Fruit fly (Drosophila melanogaster) whole organism, adult: ENCODE measurements around the gene Irk1.
A peak's percentile ranks its signal among the peaks of the same experiment; 100 is the strongest.

ENCODE experiments used
- CG11617 ChIP-seq: fragments of 200-800 bp; sonication (Bioruptor generic); optimal IDR thresholded peaks from 2 replicates; lab custom pipeline; 2017; ENCODE audit warnings: mild to moderate bottlenecking, missing biosample characterization, missing genetic modification reagents, missing genetic modification characterization
- CG12768 ChIP-seq: fragments of 200-800 bp; sonication (Bioruptor generic); optimal IDR thresholded peaks from 2 replicates; lab custom pipeline; 2017; ENCODE audit warnings: missing biosample characterization, missing genetic modification characterization, mild to moderate bottlenecking, moderate library complexity, missing genetic modification reagents
- CG14711 ChIP-seq: fragments of 200-800 bp; sonication (Bioruptor generic); optimal IDR thresholded peaks from 2 replicates; lab custom pipeline; 2018; ENCODE audit warnings: missing biosample characterization, mild to moderate bottlenecking, missing genetic modification characterization, moderate library complexity
- CG1620 ChIP-seq: fragments of 200-800 bp; sonication (Bioruptor generic); optimal IDR thresholded peaks from 2 replicates; lab custom pipeline; 2016; ENCODE audit warnings: missing biosample characterization, missing genetic modification characterization
- CG33017 ChIP-seq: fragments of 200-800 bp; sonication (Bioruptor generic); optimal IDR thresholded peaks from 2 replicates; lab custom pipeline; 2018; ENCODE audit warnings: missing biosample characterization, mild to moderate bottlenecking, missing genetic modification characterization, moderate library complexity
- CG5204 ChIP-seq: fragments of 200-800 bp; sonication (Bioruptor generic); optimal IDR thresholded peaks from 2 replicates; lab custom pipeline; 2016; ENCODE audit warnings: missing biosample characterization, missing genetic modification characterization
- CG7045 ChIP-seq: fragments of 200-800 bp; sonication (Bioruptor generic); optimal IDR thresholded peaks from 2 replicates; lab custom pipeline; 2017; ENCODE audit warnings: missing biosample characterization, mild to moderate bottlenecking, missing genetic modification characterization
- CG7101 ChIP-seq: fragments of 200-800 bp; sonication (Bioruptor generic); optimal IDR thresholded peaks from 2 replicates; lab custom pipeline; 2018; ENCODE audit warnings: missing biosample characterization, mild to moderate bottlenecking, missing genetic modification characterization, moderate library complexity
- Clk ChIP-seq: fragments of 200-800 bp; sonication (Bioruptor generic); optimal IDR thresholded peaks from 2 replicates; lab custom pipeline; 2017; ENCODE audit warnings: missing biosample characterization, missing genetic modification characterization
- Crg-1 ChIP-seq: fragments of 200-800 bp; sonication (Bioruptor generic); optimal IDR thresholded peaks from 2 replicates; lab custom pipeline; 2016; ENCODE audit warnings: missing biosample characterization, missing genetic modification characterization
- Hr96 ChIP-seq: fragments of 200-800 bp; sonication (Bioruptor generic); optimal IDR thresholded peaks from 2 replicates; lab custom pipeline; 2016; ENCODE audit warnings: missing biosample characterization, missing genetic modification characterization
- Mnt ChIP-seq: fragments of 200-800 bp; sonication (Bioruptor generic); optimal IDR thresholded peaks from 2 replicates; lab custom pipeline; 2016; ENCODE audit warnings: missing biosample characterization, mild to moderate bottlenecking, missing genetic modification characterization
- bab1 ChIP-seq: fragments of 200-800 bp; sonication (Bioruptor generic); optimal IDR thresholded peaks from 3 replicates; lab custom pipeline; 2019; ENCODE audit warnings: missing biosample characterization, mild to moderate bottlenecking, missing genetic modification characterization, moderate library complexity
- cic ChIP-seq: fragments of 200-800 bp; sonication (Bioruptor generic); optimal IDR thresholded peaks from 2 replicates; lab custom pipeline; 2017; ENCODE audit warnings: missing biosample characterization, mild to moderate bottlenecking, missing genetic modification characterization, moderate library complexity
- cnc ChIP-seq, 2 experiments: fragments of >200 bp; optimal IDR thresholded peaks; 2 replicates each; lab custom pipeline; 2017
- kay ChIP-seq: fragments of 200-800 bp; sonication (Bioruptor generic); peaks from one replicate; lab custom pipeline; 2016; ENCODE audit warnings: missing biosample characterization, missing genetic modification characterization, borderline replicate concordance
- ovo ChIP-seq: fragments of 200-800 bp; sonication (Bioruptor generic); optimal IDR thresholded peaks from 2 replicates; lab custom pipeline; 2016; ENCODE audit warnings: missing biosample characterization, missing genetic modification characterization
- pad ChIP-seq: fragments of 200-800 bp; sonication (Bioruptor generic); optimal IDR thresholded peaks from 3 replicates; lab custom pipeline; 2017; ENCODE audit warnings: missing biosample characterization, missing genetic modification characterization, mild to moderate bottlenecking, moderate library complexity, missing genetic modification reagents
- tj ChIP-seq: fragments of 200-800 bp; sonication (Bioruptor generic); optimal IDR thresholded peaks from 3 replicates; lab custom pipeline; 2017; ENCODE audit warnings: missing biosample characterization, mild to moderate bottlenecking, missing genetic modification characterization, moderate library complexity
- toe ChIP-seq: fragments of 200-800 bp; sonication (Bioruptor generic); optimal IDR thresholded peaks from 2 replicates; lab custom pipeline; 2016; ENCODE audit warnings: missing biosample characterization, missing genetic modification characterization

Irk1 gene

DNA sequence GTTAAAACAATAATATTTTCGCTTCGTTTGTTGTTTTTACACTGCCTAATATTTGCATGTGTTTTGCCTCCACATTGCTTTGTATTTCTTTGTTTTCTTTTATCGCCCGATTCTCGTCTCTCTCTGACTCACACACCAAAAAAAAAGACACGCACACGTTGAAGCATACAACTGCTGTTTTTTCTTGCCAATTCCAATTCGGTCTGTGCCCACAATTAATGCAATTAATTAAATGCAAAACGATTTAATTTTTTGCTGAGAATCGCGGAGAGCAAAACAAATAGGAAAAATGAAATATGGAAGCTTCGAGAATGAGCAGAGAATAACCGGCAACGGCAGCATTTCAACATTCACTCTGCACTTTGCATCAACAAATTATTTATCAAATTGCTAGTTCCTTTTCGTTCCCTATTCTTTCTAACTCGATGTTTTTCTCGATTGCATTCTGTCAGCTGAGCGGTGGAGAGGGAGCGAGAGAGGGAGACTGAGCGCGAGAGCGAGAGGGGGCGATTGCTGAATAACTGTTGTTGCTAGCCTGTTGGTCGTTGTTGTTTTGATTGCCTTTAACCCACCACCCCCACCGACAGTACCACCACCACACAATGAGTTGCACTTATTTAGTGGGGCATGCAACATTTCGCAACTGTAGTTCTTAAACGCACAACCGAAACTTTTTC lies 53.0 kb downstream of the Irk1 start:
- TF ChIP-seq Crg-1 (GFP tag; lab: Kevin White, UChicago) = no peak
- no peak for TF ChIP-seq bab1 (GFP tag; lab: Kevin White, UChicago)
- no peak for TF ChIP-seq Clk (GFP tag; lab: Kevin White, UChicago)
- TF ChIP-seq kay = peak; percentile 98
- TF ChIP-seq CG12768 (GFP tag; lab: Kevin White, UChicago) = no peak
- TF ChIP-seq CG7045 (GFP tag; lab: Kevin White, UChicago) = no peak
- TF ChIP-seq cic (GFP tag; lab: Kevin White, UChicago) = no peak
- TF ChIP-seq cnc (optimal IDR thresholded peaks at IDR 0.05; lab: Kevin White, UChicago) = peak; percentile 26 to 53
- no peak for TF ChIP-seq Hr96 (GFP tag; lab: Kevin White, UChicago)
- TF ChIP-seq CG5204 = no peak
- TF ChIP-seq CG1620 = no peak
- TF ChIP-seq toe (GFP tag; lab: Kevin White, UChicago) = no peak
- TF ChIP-seq tj (GFP tag; lab: Kevin White, UChicago) = peak; percentile 57
- TF ChIP-seq pad (GFP tag; lab: Kevin White, UChicago) = peak; percentile 70
- TF ChIP-seq CG7101 (tag; lab: Kevin White, UChicago) = no peak
- TF ChIP-seq ovo (GFP tag; lab: Kevin White, UChicago) = no peak
- no peak for TF ChIP-seq CG33017 (tag; lab: Kevin White, UChicago)
- TF ChIP-seq Mnt (GFP tag; lab: Kevin White, UChicago) = peak; percentile 22
- no peak for TF ChIP-seq CG11617 (GFP tag; lab: Kevin White, UChicago)
- TF ChIP-seq CG14711 (tag; lab: Kevin White, UChicago) = no peak

DNA sequence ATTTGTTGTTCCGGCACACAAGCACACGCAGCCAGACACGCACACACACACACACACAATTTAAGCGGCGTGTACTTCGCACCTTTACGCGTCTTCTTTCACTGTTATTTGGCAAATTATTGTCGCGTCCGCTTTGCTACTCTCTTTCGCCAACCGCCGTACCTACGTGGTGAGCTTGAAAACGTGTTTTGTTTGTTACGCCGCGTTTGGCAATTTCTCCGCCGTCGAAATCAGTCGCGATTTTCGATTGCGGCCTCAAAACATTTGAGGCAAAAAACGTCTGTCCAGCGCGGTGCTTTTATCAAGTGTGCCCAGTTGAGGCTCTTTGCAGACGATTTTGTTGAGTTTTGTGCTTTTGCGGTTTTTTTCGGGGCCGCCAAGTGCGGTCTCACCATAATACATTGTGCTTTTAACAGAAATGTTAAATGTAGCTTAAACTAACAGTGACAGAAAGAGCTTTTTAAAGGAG lies 53.6 kb downstream of the Irk1 start:
- TF ChIP-seq Mnt (GFP tag; lab: Kevin White, UChicago) (peak; percentile 64), CG33017 (tag; lab: Kevin White, UChicago) (no peak), CG7045 (GFP tag; lab: Kevin White, UChicago) (no peak), bab1 (GFP tag; lab: Kevin White, UChicago) (peak; percentile 65), pad (GFP tag; lab: Kevin White, UChicago) (peak; percentile 51), CG1620 (peak; percentile 17), CG5204 (no peak), tj (GFP tag; lab: Kevin White, UChicago) (no peak), Crg-1 (GFP tag; lab: Kevin White, UChicago) (no peak), cic (GFP tag; lab: Kevin White, UChicago) (peak; percentile 50), CG12768 (GFP tag; lab: Kevin White, UChicago) (peak; percentile 49)

dm6 chr3R:23223151-23223810 lies 55.2 kb downstream of the Irk1 start:
- TF ChIP-seq pad (GFP tag; lab: Kevin White, UChicago) (no peak), tj (GFP tag; lab: Kevin White, UChicago) (no peak), cic (GFP tag; lab: Kevin White, UChicago) (peak; percentile 74), CG11617 (GFP tag; lab: Kevin White, UChicago) (no peak), Mnt (GFP tag; lab: Kevin White, UChicago) (peak; percentile 45), CG7045 (GFP tag; lab: Kevin White, UChicago) (peak; percentile 47), CG14711 (tag; lab: Kevin White, UChicago) (no peak), CG33017 (tag; lab: Kevin White, UChicago) (peak; percentile 6), cnc (optimal IDR thresholded peaks at IDR 0.05; lab: Kevin White, UChicago) (no peak), Crg-1 (GFP tag; lab: Kevin White, UChicago) (no peak), ovo (GFP tag; lab: Kevin White, UChicago) (no peak), CG7101 (tag; lab: Kevin White, UChicago) (no peak), CG1620 (no peak), Hr96 (GFP tag; lab: Kevin White, UChicago) (no peak), bab1 (GFP tag; lab: Kevin White, UChicago) (no peak), CG12768 (GFP tag; lab: Kevin White, UChicago) (peak; percentile 49), Clk (GFP tag; lab: Kevin White, UChicago) (no peak)

dm6 chr3R:23225266-23225665 lies 57.1 kb downstream of the Irk1 start:
- TF ChIP-seq CG7101 (tag; lab: Kevin White, UChicago) (peak; percentile 51), cnc (optimal IDR thresholded peaks at IDR 0.05; lab: Kevin White, UChicago) (no peak), CG1620 (peak; percentile 52), Crg-1 (GFP tag; lab: Kevin White, UChicago) (peak; percentile 57), Hr96 (GFP tag; lab: Kevin White, UChicago) (peak; percentile 59), toe (GFP tag; lab: Kevin White, UChicago) (peak; percentile 52), tj (GFP tag; lab: Kevin White, UChicago) (no peak), CG33017 (tag; lab: Kevin White, UChicago) (peak; percentile 12), ovo (GFP tag; lab: Kevin White, UChicago) (peak; percentile 74), cic (GFP tag; lab: Kevin White, UChicago) (peak; percentile 67), CG11617 (GFP tag; lab: Kevin White, UChicago) (peak; percentile 46), Clk (GFP tag; lab: Kevin White, UChicago) (peak; percentile 18), CG7045 (GFP tag; lab: Kevin White, UChicago) (peak; percentile 51), Mnt (GFP tag; lab: Kevin White, UChicago) (peak; percentile 32), CG14711 (tag; lab: Kevin White, UChicago) (peak; percentile 12), CG5204 (no peak), CG12768 (GFP tag; lab: Kevin White, UChicago) (peak; percentile 76), kay (peak; percentile 90), bab1 (GFP tag; lab: Kevin White, UChicago) (no peak), pad (GFP tag; lab: Kevin White, UChicago) (peak; percentile 9)
